Worm (Caenorhabditis elegans) whole organism, L1 larva: ENCODE measurements around the gene clec-219.

Source experiments
- C04F5.9 ChIP-seq: sonication (generic microtip); optimal IDR thresholded peaks from 2 replicates; lab custom pipeline; 2016; ENCODE audit warnings: missing genetic modification characterization, missing compliant biosample characterization
- C34B4.2 ChIP-seq: sonication (generic microtip); optimal IDR thresholded peaks from 2 replicates; lab custom pipeline; 2017; ENCODE audit warnings: mild to moderate bottlenecking, missing genetic modification characterization, missing compliant biosample characterization
- F16B12.6 ChIP-seq: fragments of 150-350 bp; optimal IDR thresholded peaks from 2 replicates; lab custom pipeline; 2014; ENCODE audit warnings: missing biosample characterization, missing genetic modification characterization
- Y116A8C.19 ChIP-seq: sonication (generic microtip); optimal IDR thresholded peaks from 2 replicates; lab custom pipeline; 2016; ENCODE audit warnings: missing compliant biosample characterization, missing genetic modification characterization, borderline replicate concordance
- ceh-8 ChIP-seq: fragments of 200-800 bp; sonication (Bioruptor generic); optimal IDR thresholded peaks from 2 replicates; lab custom pipeline; 2018; ENCODE audit warnings: mild to moderate bottlenecking, missing genetic modification characterization, moderate library complexity, missing compliant biosample characterization
- ceh-82 ChIP-seq, 3 experiments: fragments of 150-350 bp in 1 of 3; sonication (generic microtip) in 2 of 3; optimal IDR thresholded peaks; 2 replicates each; lab custom pipeline; 2014 to 2017; ENCODE audit warnings: missing biosample characterization in 3 of 3, missing genetic modification characterization in 3 of 3
- ceh-88 ChIP-seq: fragments of 200-800 bp; sonication (Bioruptor generic); IDR thresholded peaks from 2 replicates; pipeline ENCODE4 v1.3.6; 2022; ENCODE audit warnings: missing genetic modification characterization, missing compliant biosample characterization
- ces-1 ChIP-seq: fragments of 150-350 bp; optimal IDR thresholded peaks from 2 replicates; lab custom pipeline; 2014; ENCODE audit warnings: missing biosample characterization, missing genetic modification reagents, missing genetic modification characterization
- dpl-1 ChIP-seq, 3 experiments: fragments of 150-350 bp in 2 of 3; sonication (generic microtip) in 1 of 3; optimal IDR thresholded peaks; 2 replicates each; lab custom pipeline; 2014 to 2017; ENCODE audit warnings: missing biosample characterization in 3 of 3, missing genetic modification characterization in 3 of 3, missing genetic modification reagents in 3 of 3
- efl-1 ChIP-seq, 4 experiments: fragments of 150-350 bp; optimal IDR thresholded peaks in 3 of 4; peaks in 1 of 4; 1 replicate in 1 of 4; 2 replicates in 3 of 4; lab custom pipeline; 2014; ENCODE audit warnings: missing biosample characterization in 2 of 4, missing genetic modification characterization in 2 of 4, missing genetic modification reagents in 2 of 4
- egl-13 ChIP-seq: sonication (generic microtip); optimal IDR thresholded peaks from 2 replicates; lab custom pipeline; 2016; ENCODE audit warnings: missing genotype, missing genetic modification reagents, missing genetic modification characterization, missing compliant biosample characterization
- fkh-10 ChIP-seq: sonication (generic microtip); optimal IDR thresholded peaks from 2 replicates; lab custom pipeline; 2017; ENCODE audit warnings: missing biosample characterization, missing genetic modification reagents, missing genetic modification characterization
- fkh-4 ChIP-seq: sonication (generic microtip); optimal IDR thresholded peaks from 2 replicates; lab custom pipeline; 2016; ENCODE audit warnings: missing compliant biosample characterization, missing genetic modification characterization, borderline replicate concordance
- hlh-4 ChIP-seq: sonication (generic microtip); optimal IDR thresholded peaks from 2 replicates; lab custom pipeline; 2016; ENCODE audit warnings: mild to moderate bottlenecking, missing genetic modification characterization, missing compliant biosample characterization
- lin-13 ChIP-seq: fragments of 150-350 bp; optimal IDR thresholded peaks from 2 replicates; lab custom pipeline; 2014; ENCODE audit warnings: missing biosample characterization, missing genetic modification reagents, missing genetic modification characterization
- lin-14 ChIP-seq: fragments of 200-800 bp; sonication (Bioruptor generic); optimal IDR thresholded peaks from 2 replicates; lab custom pipeline; 2018; ENCODE audit warnings: mild to moderate bottlenecking, missing genetic modification characterization, moderate library complexity, missing compliant biosample characterization
- lin-15B ChIP-seq: fragments of 150-350 bp; sonication (generic microtip); optimal IDR thresholded peaks from 3 replicates; lab custom pipeline; 2014; ENCODE audit warnings: missing biosample characterization, missing genetic modification characterization
- lsy-2 ChIP-seq, 2 experiments: fragments of 150-350 bp; optimal IDR thresholded peaks; 2 replicates each; lab custom pipeline; 2014; ENCODE audit warnings: missing biosample characterization in 2 of 2, missing genetic modification characterization in 2 of 2
- mab-9 ChIP-seq: fragments of 200-800 bp; sonication (Bioruptor generic); IDR thresholded peaks from 2 replicates; pipeline ENCODE4 v1.3.6; 2022; ENCODE audit warnings: missing genetic modification reagents, missing genetic modification characterization, missing compliant biosample characterization
- mep-1 ChIP-seq: fragments of 150-350 bp; optimal IDR thresholded peaks from 2 replicates; lab custom pipeline; 2014; ENCODE audit warnings: missing biosample characterization, missing genetic modification characterization
- nhr-12 ChIP-seq: sonication (generic microtip); optimal IDR thresholded peaks from 2 replicates; lab custom pipeline; 2017; ENCODE audit warnings: missing biosample characterization, missing genetic modification characterization
- nhr-19 ChIP-seq: fragments of 200-800 bp; sonication (Bioruptor generic); conservative IDR thresholded peaks from 2 replicates; pipeline ENCODE4 v1.3.6; 2022; ENCODE audit warnings: missing genetic modification characterization, missing compliant biosample characterization
- nhr-237 ChIP-seq: fragments of 150-350 bp; optimal IDR thresholded peaks from 2 replicates; lab custom pipeline; 2014; ENCODE audit warnings: missing biosample characterization, missing genetic modification characterization
- nhr-71 ChIP-seq: sonication (generic microtip); optimal IDR thresholded peaks from 2 replicates; lab custom pipeline; 2016; ENCODE audit warnings: mild to moderate bottlenecking, missing genetic modification characterization, moderate library complexity, missing compliant biosample characterization
- nhr-76 ChIP-seq: sonication (generic microtip); optimal IDR thresholded peaks from 2 replicates; lab custom pipeline; 2017; ENCODE audit warnings: missing biosample characterization, missing genetic modification characterization
- nhr-84 ChIP-seq: sonication (generic microtip); optimal IDR thresholded peaks from 2 replicates; lab custom pipeline; 2017; ENCODE audit warnings: missing biosample characterization, missing genetic modification characterization
- nhr-90 ChIP-seq: sonication (generic microtip); optimal IDR thresholded peaks from 2 replicates; lab custom pipeline; 2016; ENCODE audit warnings: mild to moderate bottlenecking, missing genetic modification characterization, missing compliant biosample characterization; ENCODE audit not compliant: poor library complexity
- pag-3 ChIP-seq: sonication (generic microtip); optimal IDR thresholded peaks from 2 replicates; lab custom pipeline; 2017; ENCODE audit warnings: missing genetic modification characterization, mild to moderate bottlenecking, missing compliant biosample characterization, antibody characterized with exemption, borderline replicate concordance; ENCODE audit not compliant: insufficient read depth
- pax-3 ChIP-seq: fragments of 200-800 bp; sonication (Bioruptor generic); optimal IDR thresholded peaks from 2 replicates; lab custom pipeline; 2018; ENCODE audit warnings: mild to moderate bottlenecking, missing genetic modification characterization, moderate library complexity, missing compliant biosample characterization
- rnt-1 ChIP-seq: sonication (generic microtip); optimal IDR thresholded peaks from 2 replicates; lab custom pipeline; 2016; ENCODE audit warnings: mild to moderate bottlenecking, missing genetic modification characterization, moderate library complexity, missing compliant biosample characterization
- swsn-7 ChIP-seq: sonication (generic microtip); optimal IDR thresholded peaks from 2 replicates; lab custom pipeline; 2016; ENCODE audit warnings: missing genetic modification characterization, missing compliant biosample characterization
- tbx-2 ChIP-seq: sonication (generic microtip); optimal IDR thresholded peaks from 2 replicates; lab custom pipeline; 2016; ENCODE audit warnings: missing genetic modification characterization, missing compliant biosample characterization
- tlp-1 ChIP-seq: fragments of 150-350 bp; optimal IDR thresholded peaks from 2 replicates; lab custom pipeline; 2014; ENCODE audit warnings: missing biosample characterization, missing genetic modification characterization
- unc-130 ChIP-seq: fragments of 150-350 bp; optimal IDR thresholded peaks from 2 replicates; lab custom pipeline; 2017; ENCODE audit warnings: missing biosample characterization, missing genetic modification characterization, inconsistent platforms
- unc-30 ChIP-seq: sonication (generic microtip); optimal IDR thresholded peaks from 2 replicates; lab custom pipeline; 2017; ENCODE audit warnings: missing biosample characterization, missing genetic modification characterization
- unc-86 ChIP-seq: sonication (generic microtip); optimal IDR thresholded peaks from 2 replicates; lab custom pipeline; 2016; ENCODE audit warnings: missing genetic modification characterization, missing compliant biosample characterization
- zip-4 ChIP-seq: fragments of 200-800 bp; sonication (Bioruptor generic); optimal IDR thresholded peaks from 2 replicates; lab custom pipeline; 2018; ENCODE audit warnings: mild to moderate bottlenecking, missing genetic modification characterization, moderate library complexity, missing compliant biosample characterization
- ztf-11 ChIP-seq, 2 experiments: sonication (generic microtip); optimal IDR thresholded peaks; 2 replicates each; lab custom pipeline; 2016 to 2017; ENCODE audit warnings: missing genetic modification characterization in 2 of 2, missing biosample characterization in 1 of 2, missing compliant biosample characterization in 1 of 2
- ztf-4 ChIP-seq: fragments of 150-350 bp; optimal IDR thresholded peaks from 2 replicates; lab custom pipeline; 2014; ENCODE audit warnings: missing biosample characterization, missing genetic modification characterization

The clec-219 gene

ce11 chrV:8288125-8288806 is 30.0 kb upstream of the clec-219 start (continued):
- TF ChIP-seq swsn-7 (no peak), ces-1 (GFP tag; lab: Kevin White, UChicago) (no peak)

- TF ChIP-seq unc-130 (tag; lab: Kevin White, UChicago) (no peak), tbx-2 (tag; lab: Kevin White, UChicago) (no peak), unc-30 (tag; lab: Kevin White, UChicago) (no peak), ceh-82 (tag; optimal IDR thresholded peaks at IDR 0.05; lab: Kevin White, UChicago) (no peak), efl-1 (optimal IDR thresholded peaks at IDR 0.05; lab: Kevin White, UChicago) (no peak), efl-1 (GFP tag; optimal IDR thresholded peaks at IDR 0.05 in 1 of 2; lab: Kevin White, UChicago) (no peak), fkh-10 (no peak), fkh-4 (tag; lab: Kevin White, UChicago) (no peak), C34B4.2 (tag; lab: Kevin White, UChicago) (no peak), pax-3 (no peak), lin-13 (GFP tag; lab: Kevin White, UChicago) (no peak), nhr-71 (tag; lab: Kevin White, UChicago) (no peak), nhr-76 (tag; lab: Kevin White, UChicago) (no peak), mep-1 (tag; lab: Kevin White, UChicago) (no peak), dpl-1 (GFP tag; optimal IDR thresholded peaks at IDR 0.05; lab: Kevin White, UChicago) (no peak), nhr-19 (GFP tag; lab: Robert Waterston, UW) (no peak), nhr-237 (tag; lab: Kevin White, UChicago) (no peak), pag-3 (no peak)
Observed at ce11 chrV:8291764-8292163, 26.5 kb upstream of the clec-219 start, which contains the start of gene srg-33. Gene srg-33 (plus strand): TSS chrV:8292064.

ce11 chrV:8295866-8296265 is 22.4 kb upstream of the clec-219 start, which contains the start of gene smex-1:
Gene smex-1 (minus strand): TSS chrV:8295966.
- TF ChIP-seq ceh-88 = no peak
- TF ChIP-seq, all 84 proteins: peak for 0

ce11 chrV:8297504-8297903 is 20.7 kb upstream of the clec-219 start, which contains the start of gene W02D7.4:
Gene W02D7.4 (minus strand): TSS chrV:8297604.
- no peak for TF ChIP-seq lin-15B (tag; lab: Kevin White, UChicago)

ce11 chrV:8299191-8299854 is 18.9 kb upstream of the clec-219 start, which contains the start of gene W02D7.5:
Gene W02D7.5 (minus strand): TSS chrV:8299241.
- TF ChIP-seq hlh-4 (tag; lab: Kevin White, UChicago) = peak; percentile 68
- no peak for TF ChIP-seq C04F5.9
- no peak for TF ChIP-seq efl-1 (optimal IDR thresholded peaks at IDR 0.05; lab: Kevin White, UChicago)
- peak in 1 of 2 experiments; percentile 69 for TF ChIP-seq efl-1 (GFP tag; optimal IDR thresholded peaks at IDR 0.05 in 1 of 2; lab: Kevin White, UChicago)

ce11 chrV:8300935-8301535 is 17.2 kb upstream of the clec-219 start, which contains the start of gene W02D7.6:
Gene W02D7.6 (minus strand): TSS chrV:8301507.
- TF ChIP-seq ztf-4 (tag; lab: Kevin White, UChicago) (no peak), efl-1 (optimal IDR thresholded peaks at IDR 0.05; lab: Kevin White, UChicago) (peak; percentile 10 to 27), efl-1 (GFP tag; optimal IDR thresholded peaks at IDR 0.05 in 1 of 2; lab: Kevin White, UChicago) (peak; percentile 43 to 89), unc-86 (tag; lab: Kevin White, UChicago) (no peak), nhr-237 (tag; lab: Kevin White, UChicago) (no peak), rnt-1 (no peak), Y116A8C.19 (tag; lab: Kevin White, UChicago) (no peak), nhr-84 (no peak), mab-9 (no peak), nhr-12 (no peak), zip-4 (GFP tag; lab: Kevin White, UChicago) (no peak), nhr-90 (tag; lab: Kevin White, UChicago) (peak; percentile 12), ceh-8 (no peak), tlp-1 (tag; lab: Kevin White, UChicago) (no peak), ztf-11 (tag; optimal IDR thresholded peaks at IDR 0.05; lab: Kevin White, UChicago) (no peak), lsy-2 (tag; optimal IDR thresholded peaks at IDR 0.05; lab: Kevin White, UChicago) (peak in 1 of 2 experiments; percentile 17), egl-13 (tag; lab: Kevin White, UChicago) (no peak), nhr-19 (GFP tag; lab: Robert Waterston, UW) (no peak), F16B12.6 (tag; lab: Kevin White, UChicago) (no peak), lin-14 (no peak)
